Worm (Caenorhabditis elegans) whole organism, early embryonic: Measurements from ENCODE around the gene T16D1.1.

Experiments used
- B0310.2 ChIP-seq: sonication (generic microtip); optimal IDR thresholded peaks from 2 replicates; lab custom pipeline; 2016; ENCODE audit warnings: mild to moderate bottlenecking, missing genetic modification characterization, missing compliant biosample characterization
- F13C5.2 ChIP-seq: sonication (generic microtip); optimal IDR thresholded peaks from 2 replicates; lab custom pipeline; 2017; ENCODE audit warnings: mild to moderate bottlenecking, missing genetic modification characterization, inconsistent platforms, missing compliant biosample characterization
- aly-1 ChIP-seq: sonication (generic microtip); optimal IDR thresholded peaks from 2 replicates; lab custom pipeline; 2016; ENCODE audit warnings: missing genetic modification characterization, missing compliant biosample characterization
- ama-1 ChIP-seq: fragments of 150-350 bp; optimal IDR thresholded peaks from 2 replicates; lab custom pipeline; 2014
- ceh-13 ChIP-seq: fragments of 200-800 bp; sonication (Bioruptor generic); optimal IDR thresholded peaks from 2 replicates; lab custom pipeline; 2018; ENCODE audit warnings: mild to moderate bottlenecking, missing genetic modification characterization, missing compliant biosample characterization
- ceh-36 ChIP-seq: sonication (generic microtip); optimal IDR thresholded peaks from 2 replicates; lab custom pipeline; 2016; ENCODE audit warnings: missing genetic modification characterization, inconsistent platforms, missing compliant biosample characterization
- ets-7 ChIP-seq: sonication (generic microtip); optimal IDR thresholded peaks from 2 replicates; lab custom pipeline; 2016; ENCODE audit warnings: missing genotype, missing genetic modification characterization, missing compliant biosample characterization
- flt-1 ChIP-seq: fragments of 200-800 bp; sonication (Bioruptor generic); IDR thresholded peaks from 2 replicates; pipeline ENCODE4 v1.3.6; 2022; ENCODE audit warnings: missing genetic modification characterization, missing compliant biosample characterization
- hmbx-1 ChIP-seq: sonication (generic microtip); optimal IDR thresholded peaks from 2 replicates; lab custom pipeline; 2016; ENCODE audit warnings: mild to moderate bottlenecking, missing genetic modification characterization, missing compliant biosample characterization
- hmg-4 ChIP-seq: fragments of 200-800 bp; sonication (Bioruptor generic); optimal IDR thresholded peaks from 2 replicates; lab custom pipeline; 2018; ENCODE audit warnings: mild to moderate bottlenecking, missing genetic modification characterization, missing compliant biosample characterization
- hnd-1 ChIP-seq: sonication (generic microtip); optimal IDR thresholded peaks from 2 replicates; lab custom pipeline; 2016; ENCODE audit warnings: missing genetic modification characterization, missing compliant biosample characterization
- pes-1 ChIP-seq: fragments of 200-800 bp; sonication (Bioruptor generic); IDR thresholded peaks from 2 replicates; pipeline ENCODE4 v1.3.6; 2022; ENCODE audit warnings: missing genetic modification reagents, missing genetic modification characterization, missing compliant biosample characterization
- scrt-1 ChIP-seq: fragments of 200-800 bp; sonication (Bioruptor generic); IDR thresholded peaks from 2 replicates; pipeline ENCODE4 v1.3.6; 2022; ENCODE audit warnings: missing genetic modification characterization, missing compliant biosample characterization
- sea-1 ChIP-seq: fragments of 200-800 bp; sonication (Bioruptor generic); conservative IDR thresholded peaks from 2 replicates; pipeline ENCODE4 v1.3.6; 2022; ENCODE audit warnings: missing genetic modification characterization, missing compliant biosample characterization
- tbx-11 ChIP-seq: fragments of 200-800 bp; sonication (Bioruptor generic); IDR thresholded peaks from 2 replicates; pipeline ENCODE4 v1.3.6; 2022; ENCODE audit warnings: missing genetic modification characterization, missing compliant biosample characterization
- tbx-37 ChIP-seq: fragments of 200-800 bp; sonication (Bioruptor generic); conservative IDR thresholded peaks from 2 replicates; pipeline ENCODE4 v1.3.6; 2022; ENCODE audit warnings: missing genetic modification reagents, missing genetic modification characterization, missing compliant biosample characterization
- tra-4 ChIP-seq: sonication (generic microtip); optimal IDR thresholded peaks from 2 replicates; lab custom pipeline; 2017; ENCODE audit warnings: missing genetic modification characterization, missing compliant biosample characterization

The T16D1.1 gene

ce11 chrII:5210830-5211229 lies 30.6 kb downstream of the T16D1.1 start, which contains the start of gene C34F11.8:
C34F11.8 (minus strand) TSS chrII:5210964.
- TF ChIP-seq ceh-13 (GFP tag; lab: Kevin White, UChicago) (no peak), ceh-36 (tag; lab: Kevin White, UChicago) (no peak), hmg-4 (GFP tag; lab: Kevin White, UChicago) (no peak), F13C5.2 (no peak), tbx-37 (GFP tag; lab: Robert Waterston, UW) (no peak), sea-1 (no peak), ets-7 (tag; lab: Kevin White, UChicago) (no peak), aly-1 (tag; lab: Kevin White, UChicago) (no peak), ama-1 (lab: Kevin White, UChicago) (no peak), pes-1 (GFP tag; lab: Robert Waterston, UW) (no peak), tbx-11 (no peak), B0310.2 (no peak), hnd-1 (tag; lab: Kevin White, UChicago) (no peak), tra-4 (tag; lab: Kevin White, UChicago) (no peak), flt-1 (GFP tag; lab: Robert Waterston, UW) (no peak), scrt-1 (no peak), hmbx-1 (tag; lab: Kevin White, UChicago) (no peak)

ce11 chrII:5209122-5209521 lies 32.3 kb downstream of the T16D1.1 start:
- TF ChIP-seq flt-1 (GFP tag; lab: Robert Waterston, UW) = no peak
- no peak for TF ChIP-seq sea-1
- TF ChIP-seq hmg-4 (GFP tag; lab: Kevin White, UChicago) = no peak
- no peak for TF ChIP-seq hmbx-1 (tag; lab: Kevin White, UChicago)
- TF ChIP-seq tra-4 (tag; lab: Kevin White, UChicago) = no peak
- no peak for TF ChIP-seq ceh-13 (GFP tag; lab: Kevin White, UChicago)
- TF ChIP-seq tbx-37 (GFP tag; lab: Robert Waterston, UW) = no peak
- TF ChIP-seq tbx-11 = no peak
- TF ChIP-seq aly-1 (tag; lab: Kevin White, UChicago) = no peak
- no peak for TF ChIP-seq F13C5.2
- no peak for TF ChIP-seq ceh-36 (tag; lab: Kevin White, UChicago)

- no peak for TF ChIP-seq ceh-36 (tag; lab: Kevin White, UChicago)
- no peak for TF ChIP-seq hmg-4 (GFP tag; lab: Kevin White, UChicago)
- TF ChIP-seq B0310.2 = no peak
- no peak for TF ChIP-seq ama-1 (lab: Kevin White, UChicago)
Measured at ce11 chrII:5205286-5205685, 36.2 kb downstream of the T16D1.1 start.

- TF ChIP-seq ets-7 (tag; lab: Kevin White, UChicago) (no peak), F13C5.2 (no peak), ama-1 (lab: Kevin White, UChicago) (no peak), hnd-1 (tag; lab: Kevin White, UChicago) (no peak), pes-1 (GFP tag; lab: Robert Waterston, UW) (no peak), hmg-4 (GFP tag; lab: Kevin White, UChicago) (no peak), tbx-11 (no peak), ceh-36 (tag; lab: Kevin White, UChicago) (no peak), tra-4 (tag; lab: Kevin White, UChicago) (no peak), B0310.2 (no peak), tbx-37 (GFP tag; lab: Robert Waterston, UW) (no peak), hmbx-1 (tag; lab: Kevin White, UChicago) (no peak), ceh-13 (GFP tag; lab: Kevin White, UChicago) (no peak), flt-1 (GFP tag; lab: Robert Waterston, UW) (no peak), scrt-1 (no peak), aly-1 (tag; lab: Kevin White, UChicago) (no peak), sea-1 (no peak)
Measured at ce11 chrII:5202930-5203329, 38.5 kb downstream of the T16D1.1 start, which contains the start of gene ampd-1. ampd-1 (plus strand) TSS chrII:5203322.

ce11 chrII:5201922-5202562 lies 39.4 kb downstream of the T16D1.1 start:
- TF ChIP-seq tbx-37 (GFP tag; lab: Robert Waterston, UW) = no peak
- no peak for TF ChIP-seq sea-1
- TF ChIP-seq ama-1 (lab: Kevin White, UChicago) = no peak
- TF ChIP-seq flt-1 (GFP tag; lab: Robert Waterston, UW) = no peak
- no peak for TF ChIP-seq ets-7 (tag; lab: Kevin White, UChicago)
- no peak for TF ChIP-seq aly-1 (tag; lab: Kevin White, UChicago)
- TF ChIP-seq hmbx-1 (tag; lab: Kevin White, UChicago) = no peak
- no peak for TF ChIP-seq pes-1 (GFP tag; lab: Robert Waterston, UW)
- no peak for TF ChIP-seq tbx-11
- TF ChIP-seq hnd-1 (tag; lab: Kevin White, UChicago) = no peak
- TF ChIP-seq scrt-1 = no peak
- no peak for TF ChIP-seq hmg-4 (GFP tag; lab: Kevin White, UChicago)
- no peak for TF ChIP-seq F13C5.2
- TF ChIP-seq ceh-13 (GFP tag; lab: Kevin White, UChicago) = no peak
- TF ChIP-seq tra-4 (tag; lab: Kevin White, UChicago) = no peak
- no peak for TF ChIP-seq B0310.2

ce11 chrII:5200987-5201582 lies 40.4 kb downstream of the T16D1.1 start:
- TF ChIP-seq ama-1 (lab: Kevin White, UChicago) (no peak), aly-1 (tag; lab: Kevin White, UChicago) (no peak), ets-7 (tag; lab: Kevin White, UChicago) (no peak), ceh-36 (tag; lab: Kevin White, UChicago) (no peak), tbx-11 (no peak)

- no peak for TF ChIP-seq sea-1
- no peak for TF ChIP-seq pes-1 (GFP tag; lab: Robert Waterston, UW)
- TF ChIP-seq ets-7 (tag; lab: Kevin White, UChicago) = no peak
- no peak for TF ChIP-seq hmbx-1 (tag; lab: Kevin White, UChicago)
- no peak for TF ChIP-seq hnd-1 (tag; lab: Kevin White, UChicago)
- no peak for TF ChIP-seq ceh-13 (GFP tag; lab: Kevin White, UChicago)
- no peak for TF ChIP-seq ceh-36 (tag; lab: Kevin White, UChicago)
- no peak for TF ChIP-seq scrt-1
Measured at ce11 chrII:5199497-5199896, 42.0 kb downstream of the T16D1.1 start, which contains the start of gene msp-50. msp-50 (plus strand) TSS chrII:5199797.
